Worm (Caenorhabditis elegans) whole organism, late embryonic: Measurements from ENCODE around the gene F54H5.2.
"Not testable (repeated sequence)": the region's sequence is repeated elsewhere in the genome, so short reads cannot be mapped to it uniquely, and the experiment has no call there.

ENCODE experiments used
- C08G9.2 ChIP-seq: sonication (generic microtip); optimal IDR thresholded peaks from 2 replicates; lab custom pipeline; 2016; ENCODE audit warnings: mild to moderate bottlenecking, missing genetic modification characterization, moderate library complexity, missing compliant biosample characterization
- K09A11.1 ChIP-seq: sonication (generic microtip); optimal IDR thresholded peaks from 2 replicates; lab custom pipeline; 2017; ENCODE audit warnings: antibody characterized with exemption, mild to moderate bottlenecking, missing genetic modification characterization, missing compliant biosample characterization; ENCODE audit not compliant: insufficient read depth
- ama-1 ChIP-seq: fragments of 150-350 bp; optimal IDR thresholded peaks from 2 replicates; lab custom pipeline; 2014
- ceh-22 ChIP-seq: sonication (generic microtip); optimal IDR thresholded peaks from 2 replicates; lab custom pipeline; 2017; ENCODE audit warnings: missing biosample characterization, missing genetic modification characterization
- ceh-24 ChIP-seq: sonication (generic microtip); optimal IDR thresholded peaks from 2 replicates; lab custom pipeline; 2016; ENCODE audit warnings: mild to moderate bottlenecking, missing genetic modification characterization, missing compliant biosample characterization
- ceh-31 ChIP-seq: sonication (generic microtip); optimal IDR thresholded peaks from 2 replicates; lab custom pipeline; 2016; ENCODE audit warnings: missing genetic modification characterization, missing compliant biosample characterization
- ceh-34 ChIP-seq: sonication (generic microtip); optimal IDR thresholded peaks from 2 replicates; lab custom pipeline; 2016; ENCODE audit warnings: mild to moderate bottlenecking, missing genetic modification characterization, missing compliant biosample characterization
- ceh-6 ChIP-seq: fragments of 200-800 bp; sonication (Bioruptor generic); optimal IDR thresholded peaks from 2 replicates; lab custom pipeline; 2018; ENCODE audit warnings: mild to moderate bottlenecking, missing genetic modification characterization, missing compliant biosample characterization
- ceh-9 ChIP-seq: sonication (generic microtip); optimal IDR thresholded peaks from 2 replicates; lab custom pipeline; 2016; ENCODE audit warnings: mild to moderate bottlenecking, missing genetic modification characterization, inconsistent platforms, missing compliant biosample characterization
- che-1 ChIP-seq: sonication (generic microtip); optimal IDR thresholded peaks from 2 replicates; lab custom pipeline; 2016; ENCODE audit warnings: mild to moderate bottlenecking, missing genetic modification characterization, missing compliant biosample characterization
- dmd-4 ChIP-seq: sonication (generic microtip); optimal IDR thresholded peaks from 2 replicates; lab custom pipeline; 2016; ENCODE audit warnings: borderline replicate concordance, missing genetic modification characterization, missing compliant biosample characterization
- ets-4 ChIP-seq: sonication (generic microtip); optimal IDR thresholded peaks from 2 replicates; lab custom pipeline; 2016; ENCODE audit warnings: missing genetic modification characterization, missing compliant biosample characterization
- eyg-1 ChIP-seq: sonication (generic microtip); optimal IDR thresholded peaks from 2 replicates; lab custom pipeline; 2016; ENCODE audit warnings: missing genotype, missing genetic modification characterization, missing compliant biosample characterization
- fax-1 ChIP-seq: sonication (generic microtip); optimal IDR thresholded peaks from 2 replicates; lab custom pipeline; 2016; ENCODE audit warnings: missing genotype, missing genetic modification characterization, missing compliant biosample characterization
- fkh-10 ChIP-seq: fragments of 150-350 bp; optimal IDR thresholded peaks from 2 replicates; lab custom pipeline; 2014; ENCODE audit warnings: missing biosample characterization, missing genetic modification reagents, missing genetic modification characterization
- hlh-15 ChIP-seq: sonication (generic microtip); optimal IDR thresholded peaks from 2 replicates; lab custom pipeline; 2016; ENCODE audit warnings: missing genetic modification characterization, missing compliant biosample characterization
- hlh-30 ChIP-seq: sonication (generic microtip); optimal IDR thresholded peaks from 2 replicates; lab custom pipeline; 2017; ENCODE audit warnings: antibody characterized with exemption, missing genetic modification characterization, missing compliant biosample characterization; ENCODE audit not compliant: insufficient read depth
- hlh-6 ChIP-seq: sonication (generic microtip); optimal IDR thresholded peaks from 2 replicates; lab custom pipeline; 2016; ENCODE audit warnings: missing genotype, missing genetic modification characterization, missing compliant biosample characterization
- hlh-8 ChIP-seq: sonication (generic microtip); optimal IDR thresholded peaks from 2 replicates; lab custom pipeline; 2016; ENCODE audit warnings: missing genotype, missing genetic modification characterization, missing compliant biosample characterization
- lim-6 ChIP-seq: sonication (generic microtip); optimal IDR thresholded peaks from 2 replicates; lab custom pipeline; 2016; ENCODE audit warnings: missing genetic modification characterization, missing compliant biosample characterization
- lin-11 ChIP-seq: fragments of 200-800 bp; sonication (Bioruptor generic); optimal IDR thresholded peaks from 2 replicates; lab custom pipeline; 2018; ENCODE audit warnings: mild to moderate bottlenecking, missing genetic modification characterization, missing compliant biosample characterization
- madf-2 ChIP-seq: sonication (generic microtip); optimal IDR thresholded peaks from 2 replicates; lab custom pipeline; 2017; ENCODE audit warnings: missing genetic modification characterization, missing compliant biosample characterization
- nhr-11 ChIP-seq: fragments of 150-350 bp; optimal IDR thresholded peaks from 2 replicates; lab custom pipeline; 2014; ENCODE audit warnings: missing biosample characterization, missing genetic modification characterization
- nhr-232 ChIP-seq: sonication (generic microtip); optimal IDR thresholded peaks from 2 replicates; lab custom pipeline; 2016; ENCODE audit warnings: missing genetic modification characterization, missing compliant biosample characterization
- npax-4 ChIP-seq: sonication (generic microtip); optimal IDR thresholded peaks from 2 replicates; lab custom pipeline; 2016; ENCODE audit warnings: missing genetic modification characterization, missing compliant biosample characterization
- odd-2 ChIP-seq: sonication (generic microtip); optimal IDR thresholded peaks from 2 replicates; lab custom pipeline; 2017; ENCODE audit warnings: antibody characterized with exemption, mild to moderate bottlenecking, missing genetic modification characterization, missing compliant biosample characterization
- pax-1 ChIP-seq: fragments of 150-350 bp; optimal IDR thresholded peaks from 2 replicates; lab custom pipeline; 2014; ENCODE audit warnings: missing biosample characterization, missing genetic modification characterization
- pha-2 ChIP-seq: sonication (generic microtip); optimal IDR thresholded peaks from 2 replicates; lab custom pipeline; 2017; ENCODE audit warnings: mild to moderate bottlenecking, missing genetic modification characterization, missing compliant biosample characterization
- pha-4 ChIP-seq: fragments of 150-350 bp; optimal IDR thresholded peaks from 2 replicates; lab custom pipeline; 2018; ENCODE audit warnings: missing biosample characterization, missing genetic modification reagents, missing genetic modification characterization
- pqm-1 ChIP-seq: sonication (generic microtip); optimal IDR thresholded peaks from 2 replicates; lab custom pipeline; 2016; ENCODE audit warnings: missing genetic modification characterization, missing compliant biosample characterization
- ref-2 ChIP-seq: sonication (generic microtip); optimal IDR thresholded peaks from 2 replicates; lab custom pipeline; 2016; ENCODE audit warnings: missing genetic modification characterization, missing compliant biosample characterization
- rnt-1 ChIP-seq: sonication (generic microtip); optimal IDR thresholded peaks from 2 replicates; lab custom pipeline; 2016; ENCODE audit warnings: missing genetic modification characterization, missing compliant biosample characterization
- sdc-2 ChIP-seq: sonication (generic microtip); optimal IDR thresholded peaks from 2 replicates; lab custom pipeline; 2016; ENCODE audit warnings: missing genotype, missing genetic modification characterization, missing compliant biosample characterization
- sox-2 ChIP-seq: fragments of 200-800 bp; sonication (Bioruptor generic); IDR thresholded peaks from 2 replicates; pipeline ENCODE4 v1.3.6; 2022; ENCODE audit warnings: missing genetic modification reagents, missing genetic modification characterization, missing compliant biosample characterization
- tbx-2 ChIP-seq: sonication (generic microtip); optimal IDR thresholded peaks from 2 replicates; lab custom pipeline; 2016; ENCODE audit warnings: missing genetic modification characterization, missing compliant biosample characterization
- ttx-3 ChIP-seq: sonication (generic microtip); optimal IDR thresholded peaks from 2 replicates; lab custom pipeline; 2016; ENCODE audit warnings: missing genetic modification reagents, missing genetic modification characterization, missing compliant biosample characterization
- unc-3 ChIP-seq, 2 experiments: fragments of 200-800 bp in 1 of 2; sonication (Bioruptor generic) in 1 of 2; sonication (generic microtip) in 1 of 2; conservative IDR thresholded peaks in 1 of 2; optimal IDR thresholded peaks in 1 of 2; 2 replicates each; pipeline versions ENCODE4 v1.3.6 to Lab custom; 2016 to 2022; ENCODE audit warnings: missing compliant biosample characterization in 2 of 2, missing genetic modification characterization in 2 of 2, missing genetic modification reagents in 1 of 2
- unc-42 ChIP-seq: sonication (generic microtip); optimal IDR thresholded peaks from 2 replicates; lab custom pipeline; 2016; ENCODE audit warnings: missing genotype, missing genetic modification characterization, missing compliant biosample characterization
- unc-86 ChIP-seq: sonication (generic microtip); optimal IDR thresholded peaks from 2 replicates; lab custom pipeline; 2016; ENCODE audit warnings: missing genetic modification characterization, missing compliant biosample characterization

The F54H5.2 gene

ce11 chrII:6627182-6627581 is at the start of gene F54H5.2, which contains the start of gene F54H5.5:
Gene F54H5.2, plus strand, starts transcription at chrII:6627484.
Gene F54H5.5, minus strand, starts transcription at chrII:6627282.
- TF ChIP-seq unc-86 (tag; lab: Kevin White, UChicago); ets-4; hlh-15: not testable (repeated sequence)

ce11 chrII:6578378-6578777 is 48.9 kb upstream of the F54H5.2 start, which contains the start of gene sra-31:
Gene sra-31, minus strand, starts transcription at chrII:6578478.
- TF ChIP-seq fkh-10 (GFP tag; lab: Kevin White, UChicago) (no peak), ets-4 (no peak), hlh-30 (tag; lab: Kevin White, UChicago) (no peak), madf-2 (tag; lab: Kevin White, UChicago) (no peak)
- TF ChIP-seq, all 69 proteins: peak for 0

ce11 chrII:6581236-6581635 is 46.0 kb upstream of the F54H5.2 start, which contains the start of gene C56C10.6:
Gene C56C10.6, minus strand, starts transcription at chrII:6581336.
- TF ChIP-seq eyg-1 (no peak), sdc-2 (no peak), unc-86 (tag; lab: Kevin White, UChicago) (no peak), hlh-8 (tag; lab: Kevin White, UChicago) (no peak), unc-42 (tag; lab: Kevin White, UChicago) (no peak), sox-2 (no peak), ceh-9 (tag; lab: Kevin White, UChicago) (no peak), ref-2 (tag; lab: Kevin White, UChicago) (no peak)

- TF ChIP-seq unc-3 (GFP tag; conservative IDR thresholded peaks at IDR 0.05; lab: Robert Waterston, UW) (no peak), unc-3 (tag; optimal IDR thresholded peaks at IDR 0.05; lab: Kevin White, UChicago) (no peak), ref-2 (tag; lab: Kevin White, UChicago) (no peak), pha-2 (tag; lab: Kevin White, UChicago) (no peak), dmd-4 (tag; lab: Kevin White, UChicago) (no peak), che-1 (tag; lab: Kevin White, UChicago) (no peak), hlh-15 (no peak), C08G9.2 (no peak), K09A11.1 (tag; lab: Kevin White, UChicago) (no peak), ceh-22 (tag; lab: Kevin White, UChicago) (no peak), ttx-3 (tag; lab: Kevin White, UChicago) (no peak), pax-1 (tag; lab: Kevin White, UChicago) (no peak), odd-2 (tag; lab: Kevin White, UChicago) (no peak)
These were observed 44.5 kb upstream of the F54H5.2 start, which contains the start of gene C56C10.4 for ce11 chrII:6582758-6583157. Gene C56C10.4, plus strand, starts transcription at chrII:6583058.

ce11 chrII:6587264-6587870 is 39.9 kb upstream of the F54H5.2 start, which contains the start of gene C56C10.7:
Gene C56C10.7, minus strand, starts transcription at chrII:6587575.
- TF ChIP-seq ceh-6 (GFP tag; lab: Kevin White, UChicago) (no peak), pqm-1 (tag; lab: Kevin White, UChicago) (no peak), rnt-1 (no peak), ama-1 (lab: Kevin White, UChicago) (peak; percentile 43), lin-11 (tag; lab: Kevin White, UChicago) (no peak)

ce11 chrII:6588605-6589292 is 38.5 kb upstream of the F54H5.2 start, which contains the start of gene icd-1:
Gene icd-1, minus strand, starts transcription at chrII:6588655.
- peak; percentile 4; the same call in 1 of the 2 replicates for TF ChIP-seq sox-2
- TF ChIP-seq K09A11.1 (tag; lab: Kevin White, UChicago) = peak; percentile 60
- TF ChIP-seq pha-4 = no peak
- peak; percentile 79 for TF ChIP-seq ceh-34 (tag; lab: Kevin White, UChicago)
- peak; percentile 87 for TF ChIP-seq tbx-2
- peak; percentile 0 for TF ChIP-seq fax-1 (tag; lab: Kevin White, UChicago)
- TF ChIP-seq ref-2 (tag; lab: Kevin White, UChicago) = peak; percentile 78
- TF ChIP-seq nhr-11 (tag; lab: Kevin White, UChicago) = peak; percentile 66
- TF ChIP-seq lim-6 (tag; lab: Kevin White, UChicago) = peak; percentile 13
- peak; percentile 7 for TF ChIP-seq C08G9.2
- TF ChIP-seq hlh-6 (tag; lab: Kevin White, UChicago) = no peak
- TF ChIP-seq rnt-1 = peak; percentile 72
- TF ChIP-seq npax-4 (tag; lab: Kevin White, UChicago) = no peak
- no peak for TF ChIP-seq nhr-232 (tag; lab: Kevin White, UChicago)
- TF ChIP-seq ceh-31 (tag; lab: Kevin White, UChicago) = peak; percentile 88
- TF ChIP-seq sdc-2 = no peak
- TF ChIP-seq hlh-8 (tag; lab: Kevin White, UChicago) = no peak
- TF ChIP-seq unc-3 (GFP tag; conservative IDR thresholded peaks at IDR 0.05; lab: Robert Waterston, UW) = no peak
- TF ChIP-seq unc-3 (tag; optimal IDR thresholded peaks at IDR 0.05; lab: Kevin White, UChicago) = no peak
- no peak for TF ChIP-seq ceh-24 (tag; lab: Kevin White, UChicago)
